Worm (Caenorhabditis elegans) whole organism, L1 larva: Measurements from ENCODE around the gene T08G5.15.
A peak's percentile ranks its signal among the peaks of the same experiment; 100 is the strongest.
"Not testable (repeated sequence)": the region's sequence is repeated elsewhere in the genome, so short reads cannot be mapped to it uniquely, and the experiment has no call there.

Source experiments
- C16A3.4 ChIP-seq: fragments of 150-350 bp; optimal IDR thresholded peaks from 2 replicates; lab custom pipeline; 2014; ENCODE audit warnings: missing biosample characterization, missing genetic modification characterization
- F16B12.6 ChIP-seq: fragments of 150-350 bp; optimal IDR thresholded peaks from 2 replicates; lab custom pipeline; 2014; ENCODE audit warnings: missing biosample characterization, missing genetic modification characterization
- aly-2 ChIP-seq: fragments of 150-350 bp; optimal IDR thresholded peaks from 2 replicates; lab custom pipeline; 2014; ENCODE audit warnings: missing biosample characterization, missing genetic modification characterization
- ama-1 ChIP-seq: fragments of 150-350 bp; optimal IDR thresholded peaks from 2 replicates; lab custom pipeline; 2014
- blmp-1 ChIP-seq: fragments of 150-350 bp; optimal IDR thresholded peaks from 2 replicates; lab custom pipeline; 2014; ENCODE audit warnings: missing biosample characterization, missing genetic modification characterization
- ceh-88 ChIP-seq: fragments of 200-800 bp; sonication (Bioruptor generic); IDR thresholded peaks from 2 replicates; pipeline ENCODE4 v1.3.6; 2022; ENCODE audit warnings: missing genetic modification characterization, missing compliant biosample characterization
- dpl-1 ChIP-seq, 3 experiments: fragments of 150-350 bp in 2 of 3; sonication (generic microtip) in 1 of 3; optimal IDR thresholded peaks; 2 replicates each; lab custom pipeline; 2014 to 2017; ENCODE audit warnings: missing biosample characterization in 3 of 3, missing genetic modification characterization in 3 of 3, missing genetic modification reagents in 3 of 3
- dsc-1 ChIP-seq: sonication (generic microtip); optimal IDR thresholded peaks from 2 replicates; lab custom pipeline; 2016; ENCODE audit warnings: mild to moderate bottlenecking, missing genetic modification characterization, missing compliant biosample characterization
- efl-1 ChIP-seq, 4 experiments: fragments of 150-350 bp; optimal IDR thresholded peaks in 3 of 4; peaks in 1 of 4; 1 replicate in 1 of 4; 2 replicates in 3 of 4; lab custom pipeline; 2014; ENCODE audit warnings: missing biosample characterization in 2 of 4, missing genetic modification characterization in 2 of 4, missing genetic modification reagents in 2 of 4
- efl-3 ChIP-seq: fragments of 200-800 bp; sonication (Bioruptor generic); optimal IDR thresholded peaks from 2 replicates; lab custom pipeline; 2018; ENCODE audit warnings: mild to moderate bottlenecking, missing genetic modification characterization, missing compliant biosample characterization
- egl-27 ChIP-seq, 2 experiments: fragments of 150-350 bp in 1 of 2; sonication (generic microtip); optimal IDR thresholded peaks; 3 replicates each; lab custom pipeline; 2017 to 2018; ENCODE audit warnings: missing biosample characterization in 2 of 2, missing genetic modification characterization in 2 of 2, missing genetic modification reagents in 2 of 2
- elt-2 ChIP-seq: sonication (generic microtip); optimal IDR thresholded peaks from 2 replicates; lab custom pipeline; 2016; ENCODE audit warnings: missing genetic modification characterization, mild to moderate bottlenecking, inconsistent platforms, missing compliant biosample characterization, missing genetic modification reagents
- ets-5 ChIP-seq: fragments of 200-800 bp; sonication (Bioruptor generic); IDR thresholded peaks from 2 replicates; pipeline ENCODE4 v1.3.6; 2022; ENCODE audit warnings: missing genetic modification characterization, missing compliant biosample characterization
- fkh-8 ChIP-seq: sonication (generic microtip); optimal IDR thresholded peaks from 2 replicates; lab custom pipeline; 2016; ENCODE audit warnings: mild to moderate bottlenecking, missing genetic modification characterization, missing compliant biosample characterization
- grh-1 ChIP-seq: fragments of 200-800 bp; sonication (Bioruptor generic); IDR thresholded peaks from 2 replicates; pipeline ENCODE4 v1.3.6; 2022; ENCODE audit warnings: missing genetic modification reagents, missing genetic modification characterization, missing compliant biosample characterization
- hlh-17 ChIP-seq: fragments of 200-800 bp; sonication (Bioruptor generic); optimal IDR thresholded peaks from 2 replicates; lab custom pipeline; 2018; ENCODE audit warnings: missing genetic modification characterization, mild to moderate bottlenecking, missing compliant biosample characterization, moderate library complexity, borderline replicate concordance
- hpl-2 ChIP-seq: fragments of 150-350 bp; optimal IDR thresholded peaks from 2 replicates; lab custom pipeline; 2014; ENCODE audit warnings: missing biosample characterization, missing genetic modification reagents, missing genetic modification characterization
- isw-1 ChIP-seq: fragments of 200-800 bp; sonication (Bioruptor generic); IDR thresholded peaks from 2 replicates; pipeline ENCODE4 v1.3.6; 2022; ENCODE audit warnings: missing genetic modification characterization, missing compliant biosample characterization
- lin-14 ChIP-seq: fragments of 200-800 bp; sonication (Bioruptor generic); optimal IDR thresholded peaks from 2 replicates; lab custom pipeline; 2018; ENCODE audit warnings: mild to moderate bottlenecking, missing genetic modification characterization, moderate library complexity, missing compliant biosample characterization
- lin-35 ChIP-seq, 2 experiments: fragments of 150-350 bp; optimal IDR thresholded peaks; 2 replicates each; lab custom pipeline; 2014; ENCODE audit warnings: missing biosample characterization in 2 of 2, missing genetic modification characterization in 2 of 2, missing genetic modification reagents in 2 of 2
- lir-3 ChIP-seq: sonication (generic microtip); optimal IDR thresholded peaks from 2 replicates; lab custom pipeline; 2016; ENCODE audit warnings: mild to moderate bottlenecking, missing genetic modification characterization, moderate library complexity, missing compliant biosample characterization; ENCODE audit not compliant: poor library complexity
- mab-9 ChIP-seq: fragments of 200-800 bp; sonication (Bioruptor generic); IDR thresholded peaks from 2 replicates; pipeline ENCODE4 v1.3.6; 2022; ENCODE audit warnings: missing genetic modification reagents, missing genetic modification characterization, missing compliant biosample characterization
- nhr-11 ChIP-seq: fragments of 150-350 bp; optimal IDR thresholded peaks from 2 replicates; lab custom pipeline; 2014; ENCODE audit warnings: missing biosample characterization, missing genetic modification characterization
- nhr-12 ChIP-seq: sonication (generic microtip); optimal IDR thresholded peaks from 2 replicates; lab custom pipeline; 2017; ENCODE audit warnings: missing biosample characterization, missing genetic modification characterization
- nhr-19 ChIP-seq: fragments of 200-800 bp; sonication (Bioruptor generic); conservative IDR thresholded peaks from 2 replicates; pipeline ENCODE4 v1.3.6; 2022; ENCODE audit warnings: missing genetic modification characterization, missing compliant biosample characterization
- nhr-20 ChIP-seq: sonication (generic microtip); optimal IDR thresholded peaks from 2 replicates; lab custom pipeline; 2016; ENCODE audit warnings: mild to moderate bottlenecking, missing genetic modification characterization, missing compliant biosample characterization
- nhr-47 ChIP-seq: sonication (generic microtip); optimal IDR thresholded peaks from 2 replicates; lab custom pipeline; 2016; ENCODE audit warnings: mild to moderate bottlenecking, missing genetic modification characterization, moderate library complexity, missing compliant biosample characterization
- nhr-71 ChIP-seq: sonication (generic microtip); optimal IDR thresholded peaks from 2 replicates; lab custom pipeline; 2016; ENCODE audit warnings: mild to moderate bottlenecking, missing genetic modification characterization, moderate library complexity, missing compliant biosample characterization
- nhr-85 ChIP-seq: sonication (generic microtip); peaks from one replicate; lab custom pipeline; 2016; ENCODE audit warnings: missing genetic modification characterization, inconsistent platforms, missing compliant biosample characterization
- nhr-90 ChIP-seq: sonication (generic microtip); optimal IDR thresholded peaks from 2 replicates; lab custom pipeline; 2016; ENCODE audit warnings: mild to moderate bottlenecking, missing genetic modification characterization, missing compliant biosample characterization; ENCODE audit not compliant: poor library complexity
- pax-3 ChIP-seq: fragments of 200-800 bp; sonication (Bioruptor generic); optimal IDR thresholded peaks from 2 replicates; lab custom pipeline; 2018; ENCODE audit warnings: mild to moderate bottlenecking, missing genetic modification characterization, moderate library complexity, missing compliant biosample characterization
- rnt-1 ChIP-seq: sonication (generic microtip); optimal IDR thresholded peaks from 2 replicates; lab custom pipeline; 2016; ENCODE audit warnings: mild to moderate bottlenecking, missing genetic modification characterization, moderate library complexity, missing compliant biosample characterization
- skn-1 ChIP-seq: fragments of 150-350 bp; optimal IDR thresholded peaks from 2 replicates; lab custom pipeline; 2014; ENCODE audit warnings: missing biosample characterization, missing genetic modification characterization
- snu-23 ChIP-seq: sonication (generic microtip); optimal IDR thresholded peaks from 2 replicates; lab custom pipeline; 2016; ENCODE audit warnings: missing genetic modification characterization, missing compliant biosample characterization
- sox-4 ChIP-seq: sonication (generic microtip); optimal IDR thresholded peaks from 2 replicates; lab custom pipeline; 2016; ENCODE audit warnings: missing genetic modification characterization, missing compliant biosample characterization
- sup-37 ChIP-seq: fragments of 200-800 bp; sonication (Bioruptor generic); optimal IDR thresholded peaks from 2 replicates; lab custom pipeline; 2018; ENCODE audit warnings: mild to moderate bottlenecking, missing genetic modification characterization, missing compliant biosample characterization
- swsn-7 ChIP-seq: sonication (generic microtip); optimal IDR thresholded peaks from 2 replicates; lab custom pipeline; 2016; ENCODE audit warnings: missing genetic modification characterization, missing compliant biosample characterization
- tbx-2 ChIP-seq: sonication (generic microtip); optimal IDR thresholded peaks from 2 replicates; lab custom pipeline; 2016; ENCODE audit warnings: missing genetic modification characterization, missing compliant biosample characterization
- unc-130 ChIP-seq: fragments of 150-350 bp; optimal IDR thresholded peaks from 2 replicates; lab custom pipeline; 2017; ENCODE audit warnings: missing biosample characterization, missing genetic modification characterization, inconsistent platforms
- unc-86 ChIP-seq: sonication (generic microtip); optimal IDR thresholded peaks from 2 replicates; lab custom pipeline; 2016; ENCODE audit warnings: missing genetic modification characterization, missing compliant biosample characterization
- unc-98 ChIP-seq: fragments of 200-800 bp; sonication (Bioruptor generic); IDR thresholded peaks from 2 replicates; pipeline ENCODE4 v1.3.6; 2022; ENCODE audit warnings: missing genetic modification characterization, missing compliant biosample characterization
- xbp-1 ChIP-seq: sonication (generic microtip); optimal IDR thresholded peaks from 2 replicates; lab custom pipeline; 2016; ENCODE audit warnings: missing genetic modification characterization, missing compliant biosample characterization
- zip-4 ChIP-seq: fragments of 200-800 bp; sonication (Bioruptor generic); optimal IDR thresholded peaks from 2 replicates; lab custom pipeline; 2018; ENCODE audit warnings: mild to moderate bottlenecking, missing genetic modification characterization, moderate library complexity, missing compliant biosample characterization
- ztf-11 ChIP-seq, 2 experiments: sonication (generic microtip); optimal IDR thresholded peaks; 2 replicates each; lab custom pipeline; 2016 to 2017; ENCODE audit warnings: missing genetic modification characterization in 2 of 2, missing biosample characterization in 1 of 2, missing compliant biosample characterization in 1 of 2

Gene T08G5.15

ce11 chrV:14055097-14055496, 32.1 kb upstream of the T08G5.15 start (continued):
- TF ChIP-seq grh-1: peak; percentile 99
- TF ChIP-seq blmp-1 (tag; lab: Kevin White, UChicago): peak; percentile 59
- TF ChIP-seq unc-86 (tag; lab: Kevin White, UChicago): peak; percentile 94
- TF ChIP-seq nhr-47 (tag; lab: Kevin White, UChicago): peak; percentile 99
- TF ChIP-seq ama-1 (lab: Kevin White, UChicago): peak; percentile 2
- TF ChIP-seq efl-3 (GFP tag; lab: Kevin White, UChicago): peak; percentile 94
- peak; percentile 80 for TF ChIP-seq nhr-11 (tag; lab: Kevin White, UChicago)
- TF ChIP-seq ets-5: peak; percentile 67; the same call in 1 of the 2 replicates
- TF ChIP-seq elt-2: peak; percentile 96
- peak; percentile 94 for TF ChIP-seq hlh-17 (GFP tag; lab: Kevin White, UChicago)
- peak; percentile 100 for TF ChIP-seq nhr-85 (tag; lab: Kevin White, UChicago)
- TF ChIP-seq snu-23 (GFP tag; lab: Kevin White, UChicago): peak; percentile 98
- peak; percentile 92 for TF ChIP-seq zip-4 (GFP tag; lab: Kevin White, UChicago)
- TF ChIP-seq nhr-19 (GFP tag; lab: Robert Waterston, UW): peak; percentile 100
- peak; percentile 19 for TF ChIP-seq F16B12.6 (tag; lab: Kevin White, UChicago)
- peak; percentile 98 for TF ChIP-seq sox-4
- peak; percentile 98 for TF ChIP-seq unc-130
- peak; percentile 90 to 91 for TF ChIP-seq efl-1 (optimal IDR thresholded peaks at IDR 0.05; lab: Kevin White, UChicago)
- TF ChIP-seq efl-1 (GFP tag; optimal IDR thresholded peaks at IDR 0.05 in 1 of 2; lab: Kevin White, UChicago): peak; percentile 84 to 99
- peak; percentile 62 for TF ChIP-seq skn-1 (tag; lab: Kevin White, UChicago)
- TF ChIP-seq C16A3.4 (tag; lab: Kevin White, UChicago): peak; percentile 82
- TF ChIP-seq aly-2 (tag; lab: Kevin White, UChicago): peak; percentile 31
- TF ChIP-seq nhr-90: peak; percentile 100
- peak; percentile 100 for TF ChIP-seq rnt-1 (tag; lab: Kevin White, UChicago)
- TF ChIP-seq fkh-8 (tag; lab: Kevin White, UChicago): peak; percentile 97
- TF ChIP-seq sup-37 (GFP tag; lab: Kevin White, UChicago): peak; percentile 94
- peak in 1 of 2 experiments; percentile 4 for TF ChIP-seq egl-27 (tag; optimal IDR thresholded peaks at IDR 0.05; lab: Kevin White, UChicago)

DNA sequence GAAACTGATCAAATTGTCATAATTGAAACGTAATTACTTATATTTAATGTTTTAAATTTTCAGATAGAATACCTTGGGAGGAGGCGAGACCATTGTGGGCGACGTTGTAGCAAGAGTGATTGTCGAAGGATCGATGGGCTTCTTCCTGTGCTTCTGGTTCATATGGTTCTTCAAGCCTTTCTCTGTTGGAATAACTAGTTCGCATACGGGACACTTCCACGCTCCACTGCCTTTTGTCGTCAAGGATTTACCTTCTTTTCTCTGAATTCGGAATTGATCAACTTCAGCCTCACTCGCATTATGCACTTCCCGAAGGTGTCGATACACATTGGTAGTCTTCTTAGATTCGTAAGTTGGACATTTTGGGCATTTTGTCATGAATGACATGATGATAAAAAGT, 26.3 kb upstream of the T08G5.15 start, which contains the start of gene F58D12.1:
TSS of gene F58D12.1 (plus strand) at position 301 of the 400 bp plus-strand sequence.
- TF ChIP-seq hpl-2 (GFP tag; lab: Kevin White, UChicago); nhr-12 (tag; lab: Kevin White, UChicago); ets-5: not testable (repeated sequence)

DNA sequence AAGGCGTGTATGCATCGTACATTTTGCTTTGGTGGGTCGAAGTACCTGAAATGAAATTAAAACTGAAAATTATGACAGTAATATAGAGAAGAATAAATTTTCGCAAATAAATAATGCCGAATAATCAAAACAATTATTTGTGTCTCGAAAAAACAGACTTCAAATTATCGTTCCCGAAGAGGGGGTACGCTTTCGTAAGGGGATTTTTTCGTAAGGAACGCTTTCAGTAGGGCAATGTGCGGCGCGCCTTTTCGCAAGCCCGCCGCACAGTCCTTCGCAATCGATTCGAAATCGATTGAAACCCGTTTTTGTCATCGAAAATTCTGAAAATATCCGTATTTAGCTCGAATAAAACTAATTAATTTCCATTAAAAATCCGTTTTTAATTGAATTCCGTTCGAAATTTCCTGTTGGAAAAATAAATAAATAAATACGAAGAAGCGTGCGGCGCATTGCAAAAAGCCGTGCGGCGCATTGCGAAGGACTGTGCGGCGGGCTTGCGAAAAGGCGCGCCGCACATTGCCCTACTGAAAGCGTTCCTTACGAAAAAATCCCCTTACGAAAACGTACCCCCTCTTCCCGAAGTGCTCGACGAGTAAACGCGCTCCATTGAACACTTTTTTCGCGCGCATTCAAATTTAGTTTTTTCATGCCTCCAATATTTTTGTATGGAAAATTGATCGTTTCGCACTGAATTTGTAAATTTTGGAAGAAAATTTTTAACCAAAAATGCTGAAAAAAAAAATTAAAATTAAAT, 15.5 kb upstream of the T08G5.15 start, which contains the start of gene vps-39:
TSS of gene vps-39 (minus strand) at position 51 of the 757 bp plus-strand sequence.
- peak in 1 of 2 experiments; percentile 48 for TF ChIP-seq lin-35 (GFP tag; optimal IDR thresholded peaks at IDR 0.05; lab: Kevin White, UChicago)
- peak; percentile 96 for TF ChIP-seq grh-1
- peak; percentile 95 for TF ChIP-seq ceh-88 (GFP tag; lab: Robert Waterston, UW)
- TF ChIP-seq lir-3 (tag; lab: Kevin White, UChicago): peak; percentile 39
- peak in 1 of 2 experiments; percentile 3 for TF ChIP-seq ztf-11 (tag; optimal IDR thresholded peaks at IDR 0.05; lab: Kevin White, UChicago)
- peak; percentile 97 for TF ChIP-seq nhr-19 (GFP tag; lab: Robert Waterston, UW)
- peak; percentile 31 for TF ChIP-seq snu-23 (GFP tag; lab: Kevin White, UChicago)
- TF ChIP-seq nhr-20 (tag; lab: Kevin White, UChicago): peak; percentile 37
- peak; percentile 15 for TF ChIP-seq unc-86 (tag; lab: Kevin White, UChicago)
- TF ChIP-seq pax-3 (tag; lab: Kevin White, UChicago): peak; percentile 65
- TF ChIP-seq swsn-7 (tag; lab: Kevin White, UChicago): peak; percentile 44
- peak; percentile 73 for TF ChIP-seq rnt-1 (tag; lab: Kevin White, UChicago)
- TF ChIP-seq dsc-1: peak; percentile 31
- peak; percentile 79 for TF ChIP-seq nhr-85 (tag; lab: Kevin White, UChicago)
- peak; percentile 38 to 58 (median 39) for TF ChIP-seq dpl-1 (GFP tag; optimal IDR thresholded peaks at IDR 0.05; lab: Kevin White, UChicago)
- peak; percentile 91 for TF ChIP-seq mab-9 (GFP tag; lab: Robert Waterston, UW)
- peak; percentile 29 for TF ChIP-seq nhr-90
- peak; percentile 16 for TF ChIP-seq fkh-8 (tag; lab: Kevin White, UChicago)
- TF ChIP-seq lin-14: peak; percentile 67
- peak; percentile 72 for TF ChIP-seq nhr-71
- peak; percentile 96 for TF ChIP-seq isw-1 (GFP tag; lab: Robert Waterston, UW)
- peak; percentile 35 for TF ChIP-seq tbx-2 (tag; lab: Kevin White, UChicago)
- TF ChIP-seq efl-1 (optimal IDR thresholded peaks at IDR 0.05; lab: Kevin White, UChicago): peak; percentile 31 to 62
- TF ChIP-seq efl-1 (GFP tag; optimal IDR thresholded peaks at IDR 0.05 in 1 of 2; lab: Kevin White, UChicago): peak; percentile 58 to 96
- TF ChIP-seq xbp-1 (tag; lab: Kevin White, UChicago): peak; percentile 31
- TF ChIP-seq nhr-47 (tag; lab: Kevin White, UChicago): peak; percentile 71
- TF ChIP-seq unc-98 (GFP tag; lab: Robert Waterston, UW): peak; percentile 68
